Fruit fly (Drosophila melanogaster) whole organism, prepupa: ENCODE data around the gene Acp63F.

Experiments used
- Blimp-1 ChIP-seq: fragments of 200-800 bp; sonication (Bioruptor generic); optimal IDR thresholded peaks from 3 replicates; lab custom pipeline; 2017; ENCODE audit warnings: missing biosample characterization, missing genetic modification characterization, mild to moderate bottlenecking, moderate library complexity, missing genetic modification reagents
- CG10631 ChIP-seq: fragments of 200-800 bp; sonication (Bioruptor generic); optimal IDR thresholded peaks from 2 replicates; lab custom pipeline; 2016; ENCODE audit warnings: missing biosample characterization, missing genetic modification characterization
- CG11294 ChIP-seq: fragments of 200-800 bp; sonication (Bioruptor generic); IDR thresholded peaks from 2 replicates; pipeline ENCODE4 v1.3.6; 2022; ENCODE audit warnings: missing biosample characterization, missing genetic modification characterization
- CG15336 ChIP-seq: fragments of 200-800 bp; sonication (Bioruptor generic); IDR thresholded peaks from 2 replicates; pipeline ENCODE4 v1.3.6; 2022; ENCODE audit warnings: missing biosample characterization, missing genetic modification characterization
- CG1621 ChIP-seq: fragments of 200-800 bp; sonication (Bioruptor generic); optimal IDR thresholded peaks from 3 replicates; lab custom pipeline; 2018; ENCODE audit warnings: missing biosample characterization, mild to moderate bottlenecking, missing genetic modification characterization
- CG16779 ChIP-seq: fragments of 200-800 bp; sonication (Bioruptor generic); optimal IDR thresholded peaks from 3 replicates; lab custom pipeline; 2017; ENCODE audit warnings: missing biosample characterization, mild to moderate bottlenecking, missing genetic modification characterization
- CG32006 ChIP-seq: fragments of 200-800 bp; sonication (Bioruptor generic); optimal IDR thresholded peaks from 3 replicates; lab custom pipeline; 2017; ENCODE audit warnings: missing biosample characterization, mild to moderate bottlenecking, missing genetic modification characterization
- CG34406 ChIP-seq: fragments of 200-800 bp; sonication (Bioruptor generic); optimal IDR thresholded peaks from 3 replicates; lab custom pipeline; 2016; ENCODE audit warnings: missing biosample characterization, missing genetic modification characterization
- CG3919 ChIP-seq: fragments of 200-800 bp; sonication (Bioruptor generic); optimal IDR thresholded peaks from 3 replicates; lab custom pipeline; 2016; ENCODE audit warnings: missing biosample characterization, missing genetic modification characterization
- CG4318 ChIP-seq: fragments of 200-800 bp; sonication (Bioruptor generic); optimal IDR thresholded peaks from 3 replicates; lab custom pipeline; 2017; ENCODE audit warnings: missing biosample characterization, mild to moderate bottlenecking, missing genetic modification characterization
- CG6276 ChIP-seq: fragments of 200-800 bp; sonication (Bioruptor generic); optimal IDR thresholded peaks from 2 replicates; lab custom pipeline; 2017; ENCODE audit warnings: missing biosample characterization, mild to moderate bottlenecking, missing genetic modification characterization
- CG6792 ChIP-seq: fragments of 200-800 bp; sonication (Bioruptor generic); optimal IDR thresholded peaks from 3 replicates; lab custom pipeline; 2016; ENCODE audit warnings: missing biosample characterization, missing genetic modification characterization
- CG6808 ChIP-seq: fragments of 200-800 bp; sonication (Bioruptor generic); optimal IDR thresholded peaks from 3 replicates; lab custom pipeline; 2017; ENCODE audit warnings: missing biosample characterization, missing genetic modification characterization, mild to moderate bottlenecking, moderate library complexity, missing genetic modification reagents
- CG6854 ChIP-seq: fragments of 200-800 bp; sonication (Bioruptor generic); optimal IDR thresholded peaks from 2 replicates; lab custom pipeline; 2017; ENCODE audit warnings: missing biosample characterization, mild to moderate bottlenecking, missing genetic modification characterization
- CG7368 ChIP-seq: fragments of 200-800 bp; sonication (Bioruptor generic); optimal IDR thresholded peaks from 3 replicates; lab custom pipeline; 2016; ENCODE audit warnings: missing biosample characterization, missing genetic modification characterization
- CG8119 ChIP-seq: fragments of 200-800 bp; sonication (Bioruptor generic); IDR thresholded peaks from 3 replicates; pipeline ENCODE4 v1.3.6; 2022; ENCODE audit warnings: missing biosample characterization, missing genetic modification characterization
- CG8319 ChIP-seq: fragments of 200-800 bp; sonication (Bioruptor generic); optimal IDR thresholded peaks from 3 replicates; lab custom pipeline; 2016; ENCODE audit warnings: missing biosample characterization, missing genetic modification characterization
- CG9139 ChIP-seq: fragments of 200-800 bp; sonication (Bioruptor generic); optimal IDR thresholded peaks from 3 replicates; lab custom pipeline; 2017; ENCODE audit warnings: missing biosample characterization, mild to moderate bottlenecking, missing genetic modification characterization
- Eip75B ChIP-seq: fragments of 200-800 bp; sonication (Bioruptor generic); optimal IDR thresholded peaks from 3 replicates; lab custom pipeline; 2016; ENCODE audit warnings: missing biosample characterization, missing genetic modification characterization
- Ets21C ChIP-seq: fragments of 200-800 bp; sonication (Bioruptor generic); optimal IDR thresholded peaks from 3 replicates; lab custom pipeline; 2016; ENCODE audit warnings: missing biosample characterization, missing genetic modification characterization
- Gug ChIP-seq: fragments of 200-800 bp; sonication (Bioruptor generic); IDR thresholded peaks from 2 replicates; pipeline ENCODE4 v1.3.6; 2022; ENCODE audit warnings: missing biosample characterization, missing genetic modification characterization
- Hr38 ChIP-seq: sonication (Bioruptor generic); optimal IDR thresholded peaks from 2 replicates; lab custom pipeline; 2016; ENCODE audit warnings: missing biosample characterization, missing genetic modification characterization
- Met ChIP-seq: fragments of 200-800 bp; sonication (Bioruptor generic); optimal IDR thresholded peaks from 3 replicates; lab custom pipeline; 2016; ENCODE audit warnings: missing biosample characterization, missing genetic modification characterization
- Smox ChIP-seq: fragments of 200-800 bp; sonication (Bioruptor generic); optimal IDR thresholded peaks from 3 replicates; lab custom pipeline; 2016; ENCODE audit warnings: missing biosample characterization, missing genetic modification characterization
- Sox102F ChIP-seq: fragments of 200-800 bp; sonication (Bioruptor generic); optimal IDR thresholded peaks from 2 replicates; lab custom pipeline; 2016; ENCODE audit warnings: missing biosample characterization, mild to moderate bottlenecking, missing genetic modification characterization
- Sox15 ChIP-seq: fragments of 200-800 bp; sonication (Bioruptor generic); optimal IDR thresholded peaks from 3 replicates; lab custom pipeline; 2016; ENCODE audit warnings: missing biosample characterization, missing genetic modification characterization
- achi ChIP-seq: fragments of 200-800 bp; sonication (Bioruptor generic); optimal IDR thresholded peaks from 3 replicates; lab custom pipeline; 2016; ENCODE audit warnings: missing biosample characterization, missing genetic modification characterization
- acj6 ChIP-seq: fragments of 200-800 bp; sonication (Bioruptor generic); optimal IDR thresholded peaks from 3 replicates; lab custom pipeline; 2016; ENCODE audit warnings: missing biosample characterization, missing genetic modification characterization
- cyc ChIP-seq: fragments of 200-800 bp; sonication (Bioruptor generic); optimal IDR thresholded peaks from 3 replicates; lab custom pipeline; 2016; ENCODE audit warnings: missing biosample characterization, missing genetic modification characterization
- dsx ChIP-seq: fragments of 200-800 bp; optimal IDR thresholded peaks from 3 replicates; lab custom pipeline; 2019; ENCODE audit warnings: missing biosample characterization, mild to moderate bottlenecking, missing genetic modification characterization, moderate library complexity; ENCODE audit not compliant: poor library complexity, severe bottlenecking
- esn ChIP-seq: fragments of 200-800 bp; sonication (Bioruptor generic); optimal IDR thresholded peaks from 2 replicates; lab custom pipeline; 2016; ENCODE audit warnings: missing biosample characterization, mild to moderate bottlenecking, missing genetic modification characterization, moderate library complexity
- fkh ChIP-seq: fragments of 200-800 bp; sonication (Bioruptor generic); optimal IDR thresholded peaks from 3 replicates; lab custom pipeline; 2017; ENCODE audit warnings: missing biosample characterization, mild to moderate bottlenecking, missing genetic modification characterization, moderate library complexity
- lz ChIP-seq: fragments of 200-800 bp; sonication (Bioruptor generic); optimal IDR thresholded peaks from 3 replicates; lab custom pipeline; 2016; ENCODE audit warnings: missing biosample characterization, missing genetic modification characterization
- net ChIP-seq: fragments of 200-800 bp; sonication (Bioruptor generic); optimal IDR thresholded peaks from 3 replicates; lab custom pipeline; 2016; ENCODE audit warnings: missing biosample characterization, missing genetic modification characterization
- pdm3 ChIP-seq: fragments of 200-800 bp; sonication (Bioruptor generic); optimal IDR thresholded peaks from 3 replicates; lab custom pipeline; 2016; ENCODE audit warnings: missing biosample characterization, missing genetic modification characterization
- salr ChIP-seq, 2 experiments: fragments of 200-800 bp; sonication (Bioruptor generic); optimal IDR thresholded peaks; 3 replicates each; lab custom pipeline; 2016 to 2018; ENCODE audit warnings: missing biosample characterization in 2 of 2, missing genetic modification characterization in 2 of 2, mild to moderate bottlenecking in 1 of 2
- spab ChIP-seq: fragments of 200-800 bp; sonication (Bioruptor generic); optimal IDR thresholded peaks from 2 replicates; lab custom pipeline; 2017; ENCODE audit warnings: missing biosample characterization, mild to moderate bottlenecking, missing genetic modification characterization, missing genetic modification reagents
- ss ChIP-seq, 2 experiments: fragments of 200-800 bp; sonication (Bioruptor generic); optimal IDR thresholded peaks; 2 replicates in 1 of 2; 3 replicates in 1 of 2; lab custom pipeline; 2017 to 2018; ENCODE audit warnings: mild to moderate bottlenecking in 2 of 2, missing biosample characterization in 2 of 2, missing genetic modification characterization in 2 of 2, moderate library complexity in 1 of 2
- svp ChIP-seq: fragments of 200-800 bp; sonication (Bioruptor generic); peaks from one replicate; lab custom pipeline; 2016; ENCODE audit warnings: missing biosample characterization, missing genetic modification characterization
- topi ChIP-seq: fragments of 200-800 bp; sonication (Bioruptor generic); optimal IDR thresholded peaks from 3 replicates; lab custom pipeline; 2016; ENCODE audit warnings: missing biosample characterization, missing genetic modification characterization
- vri ChIP-seq: fragments of 200-800 bp; sonication (Bioruptor generic); optimal IDR thresholded peaks from 3 replicates; lab custom pipeline; 2016; ENCODE audit warnings: missing biosample characterization, mild to moderate bottlenecking, missing genetic modification characterization

The Acp63F gene

dm6 chr3L:3787595-3788151, 28.5 kb downstream of the Acp63F start (continued):
- TF ChIP-seq CG32006 (GFP tag; lab: Kevin White, UChicago) (peak; percentile 37), Gug (GFP tag; lab: Robert Waterston, UW) (no peak), CG4318 (GFP tag; lab: Kevin White, UChicago) (no peak), CG34406 (peak; percentile 26), esn (GFP tag; lab: Kevin White, UChicago) (peak; percentile 58), fkh (GFP tag; lab: Kevin White, UChicago) (peak; percentile 32), CG15336 (GFP tag; lab: Robert Waterston, UW) (0 out of 2 replicates have a peak, but pooled peaks have one; percentile 23), CG8119 (GFP tag; lab: Robert Waterston, UW) (peak; percentile 34; the same call in 1 of the 3 replicates), ss (GFP tag; optimal IDR thresholded peaks at IDR 0.05; lab: Kevin White, UChicago) (peak; percentile 52 to 54), dsx (GFP tag; lab: Kevin White, UChicago) (peak; percentile 62), Ets21C (GFP tag; lab: Kevin White, UChicago) (no peak), Met (GFP tag; lab: Kevin White, UChicago) (peak; percentile 17), cyc (GFP tag; lab: Kevin White, UChicago) (no peak), salr (GFP tag; optimal IDR thresholded peaks at IDR 0.05; lab: Kevin White, UChicago) (peak; percentile 10 to 39)

dm6 chr3L:3787077-3787433, 29.1 kb downstream of the Acp63F start:
- no peak for TF ChIP-seq Gug (GFP tag; lab: Robert Waterston, UW)
- no peak for TF ChIP-seq Sox15 (GFP tag; lab: Kevin White, UChicago)
- no peak for TF ChIP-seq fkh (GFP tag; lab: Kevin White, UChicago)
- no peak for TF ChIP-seq Blimp-1 (GFP tag; lab: Kevin White, UChicago)
- TF ChIP-seq ss (GFP tag; optimal IDR thresholded peaks at IDR 0.05; lab: Kevin White, UChicago): no peak
- no peak for TF ChIP-seq esn (GFP tag; lab: Kevin White, UChicago)
- no peak for TF ChIP-seq acj6 (GFP tag; lab: Kevin White, UChicago)
- no peak for TF ChIP-seq cyc (GFP tag; lab: Kevin White, UChicago)
- no peak for TF ChIP-seq CG6808 (GFP tag; lab: Kevin White, UChicago)
- no peak for TF ChIP-seq CG3919
- TF ChIP-seq Hr38 (GFP tag; lab: Kevin White, UChicago): no peak
- no peak for TF ChIP-seq CG11294 (GFP tag; lab: Robert Waterston, UW)
- TF ChIP-seq, all 60 proteins: peak for 0

- TF ChIP-seq CG32006 (GFP tag; lab: Kevin White, UChicago) (peak; percentile 27), spab (GFP tag; lab: Kevin White, UChicago) (no peak), Eip75B (GFP tag; lab: Kevin White, UChicago) (no peak), Met (GFP tag; lab: Kevin White, UChicago) (peak; percentile 25), fkh (GFP tag; lab: Kevin White, UChicago) (peak; percentile 49), CG8119 (GFP tag; lab: Robert Waterston, UW) (peak; percentile 51; the same call in 2 of the 3 replicates), CG9139 (GFP tag; lab: Kevin White, UChicago) (no peak), CG6276 (GFP tag; lab: Kevin White, UChicago) (no peak), svp (GFP tag; lab: Kevin White, UChicago) (peak; percentile 44), Blimp-1 (GFP tag; lab: Kevin White, UChicago) (no peak), CG7368 (no peak), cyc (GFP tag; lab: Kevin White, UChicago) (no peak), vri (GFP tag; lab: Kevin White, UChicago) (peak; percentile 28), acj6 (GFP tag; lab: Kevin White, UChicago) (peak; percentile 5), CG8319 (GFP tag; lab: Kevin White, UChicago) (no peak), Sox102F (GFP tag; lab: Kevin White, UChicago) (no peak), lz (GFP tag; lab: Kevin White, UChicago) (peak; percentile 7), esn (GFP tag; lab: Kevin White, UChicago) (peak; percentile 41), CG3919 (no peak), Gug (GFP tag; lab: Robert Waterston, UW) (no peak), achi (GFP tag; lab: Kevin White, UChicago) (peak; percentile 36), CG6854 (GFP tag; lab: Kevin White, UChicago) (no peak), CG34406 (no peak), net (GFP tag; lab: Kevin White, UChicago) (peak; percentile 9), CG11294 (GFP tag; lab: Robert Waterston, UW) (0 out of 2 replicates have a peak, but pooled peaks have one; percentile 40), CG1621 (no peak), Smox (GFP tag; lab: Kevin White, UChicago) (peak; percentile 41), Ets21C (GFP tag; lab: Kevin White, UChicago) (no peak), topi (GFP tag; lab: Kevin White, UChicago) (no peak), Sox15 (GFP tag; lab: Kevin White, UChicago) (peak; percentile 9), dsx (GFP tag; lab: Kevin White, UChicago) (no peak), CG6792 (GFP tag; lab: Kevin White, UChicago) (peak; percentile 21), Hr38 (GFP tag; lab: Kevin White, UChicago) (no peak), CG10631 (GFP tag; lab: Kevin White, UChicago) (peak; percentile 4), pdm3 (peak; percentile 40), CG16779 (no peak)
Measured at dm6 chr3L:3786344-3787076, 29.6 kb downstream of the Acp63F start.
